Worm (Caenorhabditis elegans): ENCODE results near the gene Y65A5A.2.
A peak's percentile ranks its signal among the peaks of the same experiment; 100 is the strongest.

DNA sequence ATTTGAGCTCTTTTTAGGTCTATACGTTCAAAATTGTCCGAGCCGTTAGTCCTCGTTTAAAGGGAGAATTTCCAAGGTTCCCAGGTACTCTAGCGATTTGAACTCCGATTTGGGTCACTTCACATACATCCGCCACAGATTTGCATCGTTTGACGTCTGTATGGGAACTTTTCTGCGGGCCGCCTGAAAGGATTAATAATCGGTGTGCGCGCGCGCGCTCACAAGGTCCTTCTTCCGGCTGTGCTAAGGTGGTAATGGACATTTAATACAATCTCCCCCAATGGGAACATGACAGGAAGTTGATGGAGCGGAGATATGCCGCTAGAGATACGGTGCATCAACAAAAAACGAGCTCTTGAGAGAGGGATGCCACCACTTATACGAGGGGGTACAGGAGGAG lies 4.0 kb upstream of the Y65A5A.2 start:
- no peak for TF ChIP-seq klf-2 (GFP tag; conservative IDR thresholded peaks at IDR 0.05)
- TF ChIP-seq ztf-23 (GFP tag; IDR thresholded peaks at IDR 0.05) = no peak
- 0 out of 2 replicates have a peak, but pooled peaks have one; percentile 8 for TF ChIP-seq flt-1 (GFP tag; IDR thresholded peaks at IDR 0.05)
- TF ChIP-seq med-1 (GFP tag; optimal IDR thresholded peaks at IDR 0.05; ENCODE audit: insufficient read depth) = no peak
- TF ChIP-seq tab-1 (GFP tag; IDR thresholded peaks at IDR 0.05) = no peak

All from whole organism, midembryonic.